Fruit fly (Drosophila melanogaster) whole organism, embryonic: ENCODE measurements around the gene Hrd3.

Experiments used
- Aef1 ChIP-seq: fragments of 200-800 bp; sonication (Bioruptor generic); IDR thresholded peaks from 3 replicates; pipeline ENCODE4 v1.3.6; 2022; ENCODE audit warnings: missing biosample characterization, missing genetic modification characterization
- Antp ChIP-seq: fragments of 200-800 bp; sonication (Bioruptor generic); optimal IDR thresholded peaks from 3 replicates; lab custom pipeline; 2016; ENCODE audit warnings: missing biosample characterization, missing genetic modification characterization
- Awh ChIP-seq: fragments of 200-800 bp; sonication (Bioruptor generic); IDR thresholded peaks from 2 replicates; pipeline ENCODE4, ENCODE4 v1.3.6; 2022; ENCODE audit warnings: missing biosample characterization, missing genetic modification characterization
- Bdp1 ChIP-seq: fragments of 200-800 bp; sonication (Bioruptor generic); optimal IDR thresholded peaks from 3 replicates; lab custom pipeline; 2016; ENCODE audit warnings: missing biosample characterization, missing genetic modification characterization
- CG12236 ChIP-seq: fragments of 200-800 bp; sonication (Bioruptor generic); optimal IDR thresholded peaks from 2 replicates; lab custom pipeline; 2016; ENCODE audit warnings: missing biosample characterization, missing genetic modification characterization
- CG12659 ChIP-seq: fragments of 200-800 bp; sonication (Bioruptor generic); optimal IDR thresholded peaks from 3 replicates; lab custom pipeline; 2017; ENCODE audit warnings: mild to moderate bottlenecking, missing biosample characterization, missing genetic modification reagents, missing genetic modification characterization
- CG14860 ChIP-seq: fragments of 200-800 bp; sonication (Bioruptor generic); IDR thresholded peaks from 3 replicates; pipeline ENCODE4 v1.3.6; 2022; ENCODE audit warnings: missing biosample characterization, missing genetic modification characterization; ENCODE audit not compliant: partially characterized antibody
- CG1529 ChIP-seq: fragments of 200-800 bp; sonication (Bioruptor generic); optimal IDR thresholded peaks from 3 replicates; lab custom pipeline; 2018; ENCODE audit warnings: missing biosample characterization, missing genetic modification characterization
- CG16815 ChIP-seq: fragments of 200-800 bp; sonication (Bioruptor generic); optimal IDR thresholded peaks from 3 replicates; lab custom pipeline; 2017; ENCODE audit warnings: missing biosample characterization, mild to moderate bottlenecking, missing genetic modification characterization
- CG18599 ChIP-seq: fragments of 200-800 bp; sonication (Bioruptor generic); optimal IDR thresholded peaks from 3 replicates; lab custom pipeline; 2017; ENCODE audit warnings: missing biosample characterization, missing genetic modification characterization, mild to moderate bottlenecking, moderate library complexity, missing genetic modification reagents
- CG30020 ChIP-seq: fragments of 200-800 bp; optimal IDR thresholded peaks from 2 replicates; lab custom pipeline; 2019; ENCODE audit warnings: missing biosample characterization, mild to moderate bottlenecking, missing genetic modification characterization, moderate library complexity
- CG3065 ChIP-seq: fragments of 200-800 bp; sonication (Bioruptor generic); optimal IDR thresholded peaks from 2 replicates; lab custom pipeline; 2016; ENCODE audit warnings: missing biosample characterization, missing genetic modification characterization
- CG3281 ChIP-seq: fragments of 200-800 bp; sonication (Bioruptor generic); optimal IDR thresholded peaks from 3 replicates; lab custom pipeline; 2017; ENCODE audit warnings: missing biosample characterization, mild to moderate bottlenecking, missing genetic modification characterization
- CG3726 ChIP-seq: fragments of 200-800 bp; sonication (Bioruptor generic); IDR thresholded peaks from 3 replicates; pipeline ENCODE4, ENCODE4 v1.3.6; 2022; ENCODE audit warnings: missing biosample characterization, missing genetic modification characterization
- CG5245 ChIP-seq: fragments of 200-800 bp; sonication (Bioruptor generic); optimal IDR thresholded peaks from 3 replicates; lab custom pipeline; 2016; ENCODE audit warnings: missing biosample characterization, missing genetic modification characterization
- CG6689 ChIP-seq: fragments of 200-800 bp; sonication (Bioruptor generic); IDR thresholded peaks from 2 replicates; pipeline ENCODE4 v1.3.6; 2022; ENCODE audit warnings: missing biosample characterization, missing genetic modification characterization
- CG7271 ChIP-seq: fragments of 200-800 bp; sonication (Bioruptor generic); optimal IDR thresholded peaks from 2 replicates; lab custom pipeline; 2018; ENCODE audit warnings: missing biosample characterization, mild to moderate bottlenecking, missing genetic modification characterization, moderate library complexity
- CG7357 ChIP-seq: fragments of 200-800 bp; sonication (Bioruptor generic); IDR thresholded peaks from 3 replicates; pipeline ENCODE4 v1.3.6; 2022; ENCODE audit warnings: missing biosample characterization, missing genetic modification characterization
- CG8290 ChIP-seq, 3 experiments: fragments of 200-800 bp; sonication (Bioruptor generic); optimal IDR thresholded peaks; 2 replicates each; lab custom pipeline; 2016 to 2019; ENCODE audit warnings: missing biosample characterization in 3 of 3, missing genetic modification characterization in 3 of 3, mild to moderate bottlenecking in 2 of 3, moderate library complexity in 1 of 3
- CG8359 ChIP-seq: fragments of 200-800 bp; sonication (Bioruptor generic); optimal IDR thresholded peaks from 2 replicates; lab custom pipeline; 2017; ENCODE audit warnings: missing biosample characterization, mild to moderate bottlenecking, missing genetic modification characterization, borderline replicate concordance
- CG8924 ChIP-seq: fragments of 200-800 bp; optimal IDR thresholded peaks from 3 replicates; lab custom pipeline; 2019; ENCODE audit warnings: missing biosample characterization, mild to moderate bottlenecking, missing genetic modification characterization, moderate library complexity
- CG9215 ChIP-seq: fragments of 200-800 bp; sonication (Bioruptor generic); IDR thresholded peaks from 2 replicates; pipeline ENCODE4 v1.3.6; 2022; ENCODE audit warnings: missing biosample characterization, missing genetic modification characterization
- CTCF ChIP-seq: fragments of 200-800 bp; sonication (Bioruptor generic); optimal IDR thresholded peaks from 2 replicates; lab custom pipeline; 2017; ENCODE audit warnings: missing biosample characterization, mild to moderate bottlenecking, missing genetic modification characterization, moderate library complexity
- Camta ChIP-seq: fragments of 200-800 bp; sonication (Bioruptor generic); optimal IDR thresholded peaks from 2 replicates; lab custom pipeline; 2016; ENCODE audit warnings: missing biosample characterization, missing genetic modification characterization
- HLH4C ChIP-seq: fragments of 200-800 bp; sonication (Bioruptor generic); IDR thresholded peaks from 3 replicates; pipeline ENCODE4 v1.3.6; 2022; ENCODE audit warnings: missing biosample characterization, missing genetic modification characterization; ENCODE audit not compliant: partially characterized antibody
- Hmr ChIP-seq: fragments of 200-800 bp; sonication (Bioruptor generic); optimal IDR thresholded peaks from 3 replicates; lab custom pipeline; 2017; ENCODE audit warnings: mild to moderate bottlenecking, missing biosample characterization, missing genetic modification reagents, missing genetic modification characterization
- Lim3 ChIP-seq: fragments of 200-800 bp; sonication (Bioruptor generic); IDR thresholded peaks from 2 replicates; pipeline ENCODE4 v1.3.6; 2022; ENCODE audit warnings: missing biosample characterization, missing genetic modification characterization
- MTF-1 ChIP-seq: fragments of 200-800 bp; sonication (Bioruptor generic); optimal IDR thresholded peaks from 2 replicates; lab custom pipeline; 2018; ENCODE audit warnings: missing biosample characterization, mild to moderate bottlenecking, missing genetic modification characterization, borderline replicate concordance
- Med ChIP-seq: fragments of 200-800 bp; sonication (Bioruptor generic); peaks from one replicate; lab custom pipeline; 2016; ENCODE audit warnings: missing biosample characterization, missing genetic modification characterization, mild to moderate bottlenecking, inconsistent platforms, moderate library complexity
- Mrtf ChIP-seq: fragments of 200-800 bp; sonication (Bioruptor generic); IDR thresholded peaks from 3 replicates; pipeline ENCODE4 v1.3.6; 2022; ENCODE audit warnings: missing biosample characterization, missing genetic modification characterization
- ac ChIP-seq: fragments of 200-800 bp; sonication (Bioruptor generic); optimal IDR thresholded peaks from 3 replicates; lab custom pipeline; 2017; ENCODE audit warnings: missing biosample characterization, mild to moderate bottlenecking, missing genetic modification characterization
- ap ChIP-seq: fragments of 200-800 bp; sonication (Bioruptor generic); IDR thresholded peaks from 2 replicates; pipeline ENCODE4 v1.3.6; 2022; ENCODE audit warnings: missing biosample characterization, missing genetic modification characterization
- bowl ChIP-seq: fragments of 200-800 bp; sonication (Bioruptor generic); IDR thresholded peaks from 2 replicates; pipeline ENCODE4 v1.3.6; 2022; ENCODE audit warnings: missing biosample characterization, missing genetic modification characterization
- chn ChIP-seq: fragments of 200-800 bp; sonication (Bioruptor generic); optimal IDR thresholded peaks from 2 replicates; lab custom pipeline; 2016; ENCODE audit warnings: missing biosample characterization, missing genetic modification characterization
- dati ChIP-seq: fragments of 200-800 bp; sonication (Bioruptor generic); IDR thresholded peaks from 2 replicates; pipeline ENCODE4 v1.3.6; 2022; ENCODE audit warnings: missing biosample characterization, missing genetic modification characterization
- dysf ChIP-seq: fragments of 200-800 bp; sonication (Bioruptor generic); IDR thresholded peaks from 3 replicates; pipeline ENCODE4 v1.3.6; 2022; ENCODE audit warnings: missing biosample characterization, missing genetic modification characterization
- gce ChIP-seq: fragments of 200-800 bp; sonication (Bioruptor generic); IDR thresholded peaks from 3 replicates; pipeline ENCODE4 v1.3.6; 2022; ENCODE audit warnings: missing biosample characterization, missing genetic modification characterization
- gcm ChIP-seq: fragments of 200-800 bp; sonication (Bioruptor generic); optimal IDR thresholded peaks from 2 replicates; lab custom pipeline; 2019; ENCODE audit warnings: missing biosample characterization, mild to moderate bottlenecking, missing genetic modification characterization, moderate library complexity
- gsb-n ChIP-seq: fragments of 200-800 bp; sonication (Bioruptor generic); optimal IDR thresholded peaks from 3 replicates; lab custom pipeline; 2018; ENCODE audit warnings: missing biosample characterization, mild to moderate bottlenecking, missing genetic modification characterization
- hb ChIP-seq: fragments of 200-800 bp; sonication (Bioruptor generic); IDR thresholded peaks from 3 replicates; pipeline ENCODE4 v1.3.6; 2022; ENCODE audit warnings: missing biosample characterization, missing genetic modification characterization; ENCODE audit not compliant: partially characterized antibody
- insv ChIP-seq, 2 experiments: fragments of 200-800 bp; sonication (Bioruptor generic); optimal IDR thresholded peaks; 3 replicates each; lab custom pipeline; 2016 to 2018; ENCODE audit warnings: missing biosample characterization in 2 of 2, missing genetic modification characterization in 2 of 2
- kay ChIP-seq: fragments of 200-800 bp; sonication (Bioruptor generic); optimal IDR thresholded peaks from 2 replicates; lab custom pipeline; 2016; ENCODE audit warnings: missing biosample characterization, missing genetic modification characterization
- nom ChIP-seq: fragments of 200-800 bp; sonication (Bioruptor generic); optimal IDR thresholded peaks from 2 replicates; lab custom pipeline; 2017; ENCODE audit warnings: missing biosample characterization, missing genetic modification characterization, mild to moderate bottlenecking, moderate library complexity, missing genetic modification reagents
- oc ChIP-seq: fragments of 200-800 bp; sonication (Bioruptor generic); optimal IDR thresholded peaks from 2 replicates; lab custom pipeline; 2018; ENCODE audit warnings: missing biosample characterization, mild to moderate bottlenecking, missing genetic modification characterization, moderate library complexity
- phol ChIP-seq: fragments of 200-800 bp; sonication (Bioruptor generic); optimal IDR thresholded peaks from 3 replicates; lab custom pipeline; 2018; ENCODE audit warnings: missing biosample characterization, mild to moderate bottlenecking, missing genetic modification characterization, moderate library complexity
- pum ChIP-seq: fragments of 200-800 bp; sonication (Bioruptor generic); optimal IDR thresholded peaks from 2 replicates; lab custom pipeline; 2016; ENCODE audit warnings: missing biosample characterization, missing genetic modification characterization
- row ChIP-seq: fragments of 200-800 bp; sonication (Bioruptor generic); IDR thresholded peaks from 3 replicates; pipeline ENCODE4 v1.3.6; 2022; ENCODE audit warnings: missing biosample characterization, missing genetic modification characterization
- sima ChIP-seq: fragments of 200-800 bp; sonication (Bioruptor generic); optimal IDR thresholded peaks from 2 replicates; lab custom pipeline; 2016; ENCODE audit warnings: missing biosample characterization, missing genetic modification characterization
- sisA ChIP-seq: fragments of 200-800 bp; sonication (Bioruptor generic); IDR thresholded peaks from 2 replicates; pipeline ENCODE4 v1.3.6; 2022; ENCODE audit warnings: missing biosample characterization, missing genetic modification characterization
- trem ChIP-seq: fragments of 200-800 bp; optimal IDR thresholded peaks from 3 replicates; lab custom pipeline; 2019; ENCODE audit warnings: missing biosample characterization, mild to moderate bottlenecking, missing genetic modification characterization, moderate library complexity
- wdn ChIP-seq: fragments of 200-800 bp; sonication (Bioruptor generic); IDR thresholded peaks from 2 replicates; pipeline ENCODE4 v1.3.6; 2022; ENCODE audit warnings: missing biosample characterization, missing genetic modification characterization

Hrd3 gene

DNA sequence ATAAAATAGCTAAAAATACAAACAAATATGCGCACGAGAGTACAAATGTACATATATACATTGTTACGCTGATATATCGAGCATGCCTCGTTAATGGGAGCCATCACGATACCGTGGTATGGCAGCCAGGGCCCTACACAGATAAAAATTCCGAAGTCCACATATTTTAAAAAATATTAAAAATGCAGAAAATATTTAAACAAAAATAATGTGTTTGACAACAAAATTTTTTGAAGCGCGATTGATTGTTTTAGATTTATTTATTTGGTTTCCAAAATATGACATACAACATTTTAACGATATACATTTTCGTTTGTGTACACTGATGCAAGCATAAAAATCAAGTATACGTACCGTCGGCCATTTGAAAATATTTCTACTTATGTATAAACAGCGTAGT, 31.6 kb downstream of the Hrd3 start (continued):
- peak; percentile 87 for TF ChIP-seq dysf (GFP tag; lab: Robert Waterston, UW)
- no peak for TF ChIP-seq oc (tag; lab: Kevin White, UChicago)
- peak; percentile 72 for TF ChIP-seq sisA
- peak; percentile 80 for TF ChIP-seq wdn (GFP tag; lab: Robert Waterston, UW)
- TF ChIP-seq CG8359 (GFP tag; lab: Kevin White, UChicago): peak; percentile 2
- peak; percentile 52 for TF ChIP-seq gcm (GFP tag; lab: Kevin White, UChicago)
- peak; percentile 85 for TF ChIP-seq CG8924 (tag; lab: Kevin White, UChicago)
- TF ChIP-seq CG12236: no peak
- TF ChIP-seq CG18599 (GFP tag; lab: Kevin White, UChicago): peak; percentile 94
- no peak for TF ChIP-seq Lim3 (GFP tag; lab: Robert Waterston, UW)
- peak; percentile 35 for TF ChIP-seq chn (GFP tag; lab: Kevin White, UChicago)
- TF ChIP-seq phol: peak; percentile 69
- TF ChIP-seq CG3726: no peak
- no peak for TF ChIP-seq HLH4C (GFP tag; lab: Robert Waterston, UW)
- TF ChIP-seq trem (tag; lab: Kevin White, UChicago): peak; percentile 1
- TF ChIP-seq CG16815 (GFP tag; lab: Kevin White, UChicago): peak; percentile 66
- TF ChIP-seq CG12659 (GFP tag; lab: Kevin White, UChicago): peak; percentile 86
- 0 out of 2 replicates have a peak, but pooled peaks have one; percentile 46 for TF ChIP-seq Awh (GFP tag; lab: Robert Waterston, UW)
- no peak for TF ChIP-seq dati
- peak; percentile 49 for TF ChIP-seq Antp (GFP tag; lab: Kevin White, UChicago)
- TF ChIP-seq kay (GFP tag; lab: Kevin White, UChicago): peak; percentile 51
- peak; percentile 93 for TF ChIP-seq CG3281 (GFP tag; lab: Kevin White, UChicago)
- 0 out of 2 replicates have a peak, but pooled peaks have one; percentile 35 for TF ChIP-seq bowl (GFP tag; lab: Robert Waterston, UW)
- no peak for TF ChIP-seq CG7271 (tag; lab: Kevin White, UChicago)
- TF ChIP-seq gsb-n (tag; lab: Kevin White, UChicago): peak; percentile 4
- peak; percentile 47 for TF ChIP-seq pum (GFP tag; lab: Kevin White, UChicago)
- peak; percentile 67 for TF ChIP-seq CG7357 (GFP tag; lab: Robert Waterston, UW)
- TF ChIP-seq CTCF (GFP tag; lab: Kevin White, UChicago): no peak
- peak; percentile 93 for TF ChIP-seq Hmr (GFP tag; lab: Kevin White, UChicago)
- TF ChIP-seq insv (GFP tag; optimal IDR thresholded peaks at IDR 0.05; lab: Kevin White, UChicago): no peak
- TF ChIP-seq Med (GFP tag; lab: Kevin White, UChicago): peak; percentile 95
- peak; percentile 46 for TF ChIP-seq ap (GFP tag; lab: Robert Waterston, UW)
- TF ChIP-seq Aef1 (GFP tag; lab: Robert Waterston, UW): peak; percentile 80
- peak; percentile 13 for TF ChIP-seq CG3065 (GFP tag; lab: Kevin White, UChicago)
- no peak for TF ChIP-seq MTF-1 (GFP tag; lab: Kevin White, UChicago)
- peak; percentile 72 for TF ChIP-seq CG9215 (GFP tag; lab: Robert Waterston, UW)
- no peak for TF ChIP-seq CG30020
- no peak for TF ChIP-seq CG14860 (GFP tag; lab: Robert Waterston, UW)
- peak; percentile 75 for TF ChIP-seq CG6689 (GFP tag; lab: Robert Waterston, UW)
- TF ChIP-seq row (GFP tag; lab: Robert Waterston, UW): peak; percentile 87
- peak; percentile 67; the same call in 1 of the 3 replicates for TF ChIP-seq Mrtf
- peak; percentile 57 for TF ChIP-seq Camta (GFP tag; lab: Kevin White, UChicago)
- TF ChIP-seq nom: no peak
- no peak for TF ChIP-seq ac (GFP tag; lab: Kevin White, UChicago)
- no peak for TF ChIP-seq CG1529 (GFP tag; lab: Kevin White, UChicago)
- TF ChIP-seq sima (GFP tag; lab: Kevin White, UChicago): peak; percentile 22
- TF ChIP-seq gce (GFP tag; lab: Robert Waterston, UW): no peak
- TF ChIP-seq hb (GFP tag; lab: Robert Waterston, UW): no peak
- peak; percentile 21 for TF ChIP-seq CG8290 (GFP tag; optimal IDR thresholded peaks at IDR 0.05; lab: Kevin White, UChicago)
- peak in 1 of 2 experiments; percentile 24 for TF ChIP-seq CG8290 (tag; optimal IDR thresholded peaks at IDR 0.05; lab: Kevin White, UChicago)
- TF ChIP-seq CG5245 (GFP tag; lab: Kevin White, UChicago): peak; percentile 22
- peak; percentile 52 for TF ChIP-seq Bdp1 (GFP tag; lab: Kevin White, UChicago)
